Worm (Caenorhabditis elegans): ENCODE measurements around the gene slc-5A12.

DNA sequence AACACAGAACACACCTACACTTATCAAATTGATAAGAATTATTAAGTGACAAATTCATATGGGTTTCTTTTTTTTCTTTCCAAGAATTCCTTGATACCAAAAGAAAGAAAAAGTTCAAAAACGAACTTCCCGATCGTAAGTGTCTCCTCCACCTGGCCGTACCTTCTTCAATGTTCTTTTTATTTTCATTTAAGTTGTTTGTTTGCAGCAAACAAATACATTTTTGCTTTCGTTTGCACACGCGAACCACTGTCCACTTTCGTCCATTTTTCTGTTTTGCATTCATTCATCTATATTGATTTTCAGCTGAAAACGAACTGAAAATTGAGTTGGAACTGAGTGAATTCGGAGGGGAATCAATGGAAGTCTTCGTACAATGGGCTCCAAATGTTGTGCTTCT, 25.5 kb upstream of the slc-5A12 start, which contains the start of gene VZK822L.2:
- TF ChIP-seq pha-4 (tag; optimal IDR thresholded peaks at IDR 0.05) (no peak), tbp1 (GFP tag; optimal IDR thresholded peaks at IDR 0.05) (no peak), nfya-1 (tag; optimal IDR thresholded peaks at IDR 0.05; ENCODE audit: borderline replicate concordance, insufficient read depth) (no peak)
